Worm (Caenorhabditis elegans): ENCODE results near the gene hhat-1.

The hhat-1 gene

DNA sequence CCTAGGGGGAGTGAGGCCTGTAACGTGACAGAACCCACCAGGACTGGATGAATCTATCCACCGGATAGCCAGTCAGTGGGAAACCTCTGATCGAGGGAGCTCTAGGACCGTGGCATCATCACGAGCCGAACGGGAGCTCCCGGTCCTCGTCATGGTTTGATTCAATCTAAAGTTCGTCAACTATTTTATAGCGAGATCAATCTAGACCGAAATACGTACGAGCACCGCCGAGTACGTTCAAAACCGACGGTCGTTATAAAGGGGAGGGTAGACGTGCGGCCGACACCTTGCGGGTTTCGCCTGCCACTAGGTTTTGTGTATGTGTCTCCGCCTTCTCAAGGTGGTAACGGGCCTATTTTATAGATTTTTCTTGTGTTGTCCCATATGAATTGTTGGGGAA is 36.9 kb upstream of the hhat-1 start:
- TF ChIP-seq tbp1 (GFP tag; optimal IDR thresholded peaks at IDR 0.05) (peak; percentile 51), mcd-1 (GFP tag; IDR thresholded peaks at IDR 0.05) (peak; percentile 30; the same call in 1 of the 2 replicates), D2030.7 (GFP tag; IDR thresholded peaks at IDR 0.05) (peak; percentile 64), B0261.1 (tag; optimal IDR thresholded peaks at IDR 0.05) (peak; percentile 29), hmg-1.2 (GFP tag; IDR thresholded peaks at IDR 0.05) (peak; percentile 69), snpc-4 (GFP tag; optimal IDR thresholded peaks at IDR 0.05) (peak; percentile 52), snpc-4 (tag; optimal IDR thresholded peaks at IDR 0.05) (peak; percentile 55 to 94 (median 76)), rpc-1 (optimal IDR thresholded peaks at IDR 0.05) (peak; percentile 24), rpc-1 (tag; optimal IDR thresholded peaks at IDR 0.05) (peak; percentile 64), lin-26 (GFP tag; IDR thresholded peaks at IDR 0.05) (peak; percentile 52; the same call in 1 of the 2 replicates), snpc-1.1 (tag; optimal IDR thresholded peaks at IDR 0.05; ENCODE audit: insufficient read depth) (peak; percentile 76)

DNA sequence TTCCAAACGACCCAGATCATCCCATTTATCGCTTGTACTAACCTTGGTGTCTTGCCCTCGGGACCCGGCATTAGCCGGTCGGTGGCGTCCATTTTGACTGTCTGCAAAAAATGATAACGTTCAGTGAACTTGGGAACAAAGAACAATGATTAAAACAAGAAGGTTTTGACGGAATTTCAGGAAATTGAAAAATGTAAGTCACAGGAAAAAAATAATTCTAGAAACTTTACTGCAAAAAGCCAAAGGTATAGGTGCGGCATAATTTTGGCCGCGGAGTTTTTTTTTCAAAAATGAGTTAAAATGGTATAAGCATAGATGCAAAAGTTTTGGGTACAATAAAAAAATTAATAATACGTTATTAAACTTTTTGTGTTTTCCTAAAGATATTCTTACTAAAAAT is 34.3 kb upstream of the hhat-1 start, which contains the start of gene atgp-2:
TSS of gene atgp-2 (minus strand) at position 101 of the 400 bp plus-strand sequence.
- TF ChIP-seq pha-4 (tag; optimal IDR thresholded peaks at IDR 0.05) (no peak), tbp1 (GFP tag; optimal IDR thresholded peaks at IDR 0.05) (no peak), mel-28 (tag; optimal IDR thresholded peaks at IDR 0.05; ENCODE audit: borderline replicate concordance) (no peak), madf-6 (GFP tag; IDR thresholded peaks at IDR 0.05) (no peak), unc-62 (GFP tag; optimal IDR thresholded peaks at IDR 0.05) (no peak), attf-6 (GFP tag; IDR thresholded peaks at IDR 0.05) (no peak), snpc-3.4 (tag; optimal IDR thresholded peaks at IDR 0.05) (no peak), ztf-18 (tag; optimal IDR thresholded peaks at IDR 0.05) (no peak), tlf-1 (GFP tag; optimal IDR thresholded peaks at IDR 0.05) (no peak), bed-1 (GFP tag; IDR thresholded peaks at IDR 0.05) (no peak)

DNA sequence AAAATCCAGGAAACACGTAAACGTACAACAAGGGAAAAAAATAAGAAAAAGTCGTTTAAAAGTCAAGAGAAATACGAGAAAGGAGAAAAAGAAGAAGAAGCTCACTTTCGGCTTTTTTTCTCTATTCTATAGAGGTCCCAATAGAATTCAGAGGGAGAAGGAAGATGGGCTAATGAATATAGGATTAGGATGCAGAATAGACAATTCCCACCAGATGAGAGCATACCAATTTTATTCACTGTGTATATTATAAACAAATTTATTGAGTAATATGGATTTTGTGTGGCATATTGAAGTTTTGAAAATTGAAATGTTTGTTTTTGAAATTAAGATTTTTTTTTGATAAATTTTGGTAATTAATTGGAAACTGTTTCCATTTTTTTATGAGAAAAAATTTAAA is 33.8 kb upstream of the hhat-1 start:
- TF ChIP-seq hsf-1 (GFP tag; IDR thresholded peaks at IDR 0.05) (no peak), zim-3 (tag; optimal IDR thresholded peaks at IDR 0.05) (no peak), attf-5 (GFP tag; optimal IDR thresholded peaks at IDR 0.05) (no peak), tlf-1 (GFP tag; optimal IDR thresholded peaks at IDR 0.05) (no peak), Y95B8A.8 (GFP tag; IDR thresholded peaks at IDR 0.05) (no peak), nhr-179 (tag; optimal IDR thresholded peaks at IDR 0.05) (no peak), bed-2 (GFP tag; IDR thresholded peaks at IDR 0.05) (no peak), K11D2.4 (GFP tag; IDR thresholded peaks at IDR 0.05) (no peak), ceh-40 (GFP tag; IDR thresholded peaks at IDR 0.05) (no peak), lin-35 (GFP tag; optimal IDR thresholded peaks at IDR 0.05) (no peak), unc-62 (GFP tag; optimal IDR thresholded peaks at IDR 0.05) (no peak), C17E4.6 (GFP tag; IDR thresholded peaks at IDR 0.05) (no peak), snpc-1.1 (tag; optimal IDR thresholded peaks at IDR 0.05; ENCODE audit: insufficient read depth) (no peak), F52B5.7 (tag; optimal IDR thresholded peaks at IDR 0.05) (no peak), atf-7 (tag; optimal IDR thresholded peaks at IDR 0.05) (no peak), F55B11.4 (tag; optimal IDR thresholded peaks at IDR 0.05; ENCODE audit: borderline replicate concordance, insufficient read depth) (no peak)

DNA sequence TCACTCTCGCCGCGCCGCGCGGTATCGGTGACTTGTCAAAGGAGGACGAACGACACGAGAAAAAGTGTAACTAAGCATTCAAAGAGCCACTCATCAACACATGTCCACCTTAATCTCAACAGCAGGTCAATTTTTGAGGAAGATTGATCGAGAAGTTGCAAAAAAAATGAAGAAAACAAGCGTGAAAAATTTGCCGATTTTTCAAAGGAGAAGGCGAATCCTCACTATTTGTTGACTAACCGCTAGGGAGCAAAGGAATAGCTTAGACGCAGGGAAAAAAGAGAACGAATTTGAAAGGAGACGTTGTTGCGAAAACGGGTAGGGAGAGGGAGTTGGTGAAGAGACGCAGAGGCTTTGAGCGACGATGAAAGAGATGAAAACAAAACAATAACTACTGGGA is 33.0 kb upstream of the hhat-1 start:
- peak; percentile 74; the same call in 1 of the 2 replicates for TF ChIP-seq hmg-1.2 (GFP tag; IDR thresholded peaks at IDR 0.05)
- no peak for TF ChIP-seq Y53F4B.3 (GFP tag; IDR thresholded peaks at IDR 0.05)
- no peak for TF ChIP-seq nhr-179 (tag; optimal IDR thresholded peaks at IDR 0.05)
- no peak for TF ChIP-seq snpc-4 (GFP tag; optimal IDR thresholded peaks at IDR 0.05)
- peak in 2 of 4 experiments; percentile 15 to 40 for TF ChIP-seq snpc-4 (tag; optimal IDR thresholded peaks at IDR 0.05)
- no peak for TF ChIP-seq cebp-1 (GFP tag; IDR thresholded peaks at IDR 0.05)
- TF ChIP-seq cebp-1 (tag; optimal IDR thresholded peaks at IDR 0.05): peak; percentile 64
